Worm (Caenorhabditis elegans): ENCODE data around the gene T01H3.3.

- TF ChIP-seq W03F9.2 (tag; optimal IDR thresholded peaks at IDR 0.05) (no peak), him-1 (tag; optimal IDR thresholded peaks at IDR 0.05) (no peak)
These were observed 20.0 kb downstream of the T01H3.3 start, which contains the start of gene T09A5.5 for ce11 chrII:7853679-7854078.
